Fruit fly (Drosophila melanogaster): ENCODE measurements around the gene CG9922.

The CG9922 gene

DNA sequence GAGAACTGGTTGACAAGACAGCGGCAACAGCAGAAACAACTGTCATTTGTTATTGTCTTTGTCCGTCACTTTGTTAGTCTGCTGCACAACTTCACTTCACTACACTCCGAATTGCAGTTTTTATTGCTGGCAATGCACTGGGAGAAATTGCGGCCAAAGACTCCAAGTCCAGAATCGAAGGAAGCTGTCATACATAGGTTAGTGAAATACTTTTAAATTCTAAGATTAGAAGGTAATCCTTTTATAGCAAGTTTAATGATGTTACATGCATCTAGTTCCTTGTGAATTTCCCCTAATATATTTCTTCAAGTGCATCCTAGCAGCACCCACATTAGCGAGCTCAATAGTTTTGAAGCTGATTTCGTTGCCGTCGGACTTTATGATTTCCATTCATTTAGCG lies 27.3 kb downstream of the CG9922 start (continued):
- no peak for TF ChIP-seq Hr39 (optimal IDR thresholded peaks at IDR 0.05)
- no peak for TF ChIP-seq emc (GFP tag; optimal IDR thresholded peaks at IDR 0.05)
- peak; percentile 49 for TF ChIP-seq Asciz (GFP tag; optimal IDR thresholded peaks at IDR 0.05)
- 0 out of 2 replicates have a peak, but pooled peaks have one; percentile 26 for TF ChIP-seq CG14441 (GFP tag; IDR thresholded peaks at IDR 0.05)
- TF ChIP-seq CG7372 (GFP tag; IDR thresholded peaks at IDR 0.05): no peak
- peak; percentile 53; the same call in 1 of the 3 replicates for TF ChIP-seq ken (GFP tag; IDR thresholded peaks at IDR 0.05)
- TF ChIP-seq MESR4 (GFP tag; optimal IDR thresholded peaks at IDR 0.05): no peak
- TF ChIP-seq CG33213 (GFP tag; optimal IDR thresholded peaks at IDR 0.05): peak; percentile 8
- TF ChIP-seq CG7786 (GFP tag; optimal IDR thresholded peaks at IDR 0.05): no peak
- TF ChIP-seq pros (GFP tag; optimal IDR thresholded peaks at IDR 0.05): no peak
- TF ChIP-seq p53 (GFP tag; optimal IDR thresholded peaks at IDR 0.05): no peak
- no peak for TF ChIP-seq CG15073 (GFP tag; optimal IDR thresholded peaks at IDR 0.05)
- TF ChIP-seq CG15269 (tag; optimal IDR thresholded peaks at IDR 0.05): no peak
- no peak for TF ChIP-seq lov (optimal IDR thresholded peaks at IDR 0.05)
- no peak for TF ChIP-seq lov (GFP tag; IDR thresholded peaks at IDR 0.05)
- no peak for TF ChIP-seq prd (optimal IDR thresholded peaks at IDR 0.05)
- peak; percentile 64; the same call in 2 of the 3 replicates for TF ChIP-seq prd (GFP tag; IDR thresholded peaks at IDR 0.05)
- TF ChIP-seq rib (GFP tag; IDR thresholded peaks at IDR 0.05): no peak
- no peak for TF ChIP-seq ham (GFP tag; IDR thresholded peaks at IDR 0.05)
- no peak for TF ChIP-seq al (GFP tag; IDR thresholded peaks at IDR 0.05)
- TF ChIP-seq CG10267 (tag; optimal IDR thresholded peaks at IDR 0.05): peak; percentile 38
- TF ChIP-seq Hand (GFP tag; optimal IDR thresholded peaks at IDR 0.05): no peak
- TF ChIP-seq Med (GFP tag): peak; percentile 58
- TF ChIP-seq hkb (optimal IDR thresholded peaks at IDR 0.05): no peak
- peak; percentile 32; the same call in 1 of the 2 replicates for TF ChIP-seq hkb (GFP tag; IDR thresholded peaks at IDR 0.05)
- TF ChIP-seq CG12744 (GFP tag; optimal IDR thresholded peaks at IDR 0.05): no peak
- peak; percentile 24 for TF ChIP-seq Antp (GFP tag; optimal IDR thresholded peaks at IDR 0.05)
- TF ChIP-seq Dip3 (GFP tag; optimal IDR thresholded peaks at IDR 0.05): no peak
- no peak for TF ChIP-seq eve (GFP tag; optimal IDR thresholded peaks at IDR 0.05)
- TF ChIP-seq CG17186 (GFP tag; optimal IDR thresholded peaks at IDR 0.05): no peak
- TF ChIP-seq CG14860 (GFP tag; IDR thresholded peaks at IDR 0.05; ENCODE audit: partially characterized antibody): no peak
- TF ChIP-seq vfl (GFP tag; optimal IDR thresholded peaks at IDR 0.05): no peak
- TF ChIP-seq mld (GFP tag; IDR thresholded peaks at IDR 0.05; ENCODE audit: partially characterized antibody): no peak
- no peak for TF ChIP-seq gfzf (GFP tag; optimal IDR thresholded peaks at IDR 0.05)
- TF ChIP-seq tap (tag; optimal IDR thresholded peaks at IDR 0.05): no peak
- TF ChIP-seq CG2875 (GFP tag; optimal IDR thresholded peaks at IDR 0.05): peak; percentile 14
- no peak for TF ChIP-seq mirr (GFP tag; optimal IDR thresholded peaks at IDR 0.05)
- TF ChIP-seq kay (GFP tag; optimal IDR thresholded peaks at IDR 0.05): no peak
- peak in 1 of 3 experiments; percentile 24 for TF ChIP-seq lola (GFP tag; optimal IDR thresholded peaks at IDR 0.05)
- TF ChIP-seq slp2 (GFP tag; optimal IDR thresholded peaks at IDR 0.05): no peak
- TF ChIP-seq bbx (GFP tag; IDR thresholded peaks at IDR 0.05; ENCODE audit: partially characterized antibody): no peak
- TF ChIP-seq dimm (GFP tag; IDR thresholded peaks at IDR 0.05): no peak
- no peak for TF ChIP-seq CG18599 (GFP tag; optimal IDR thresholded peaks at IDR 0.05)
- TF ChIP-seq cad (GFP tag; optimal IDR thresholded peaks at IDR 0.05): no peak
- no peak for TF ChIP-seq CG33557 (GFP tag; optimal IDR thresholded peaks at IDR 0.05)
- no peak for TF ChIP-seq CG13123 (GFP tag; optimal IDR thresholded peaks at IDR 0.05)
- TF ChIP-seq CrebB (tag; optimal IDR thresholded peaks at IDR 0.05): no peak
- no peak for TF ChIP-seq crc (GFP tag; optimal IDR thresholded peaks at IDR 0.05)
- TF ChIP-seq ind (GFP tag; optimal IDR thresholded peaks at IDR 0.05): peak; percentile 29
- no peak for TF ChIP-seq BEAF-32 (GFP tag; optimal IDR thresholded peaks at IDR 0.05)
- peak; percentile 47 for TF ChIP-seq tin (GFP tag; optimal IDR thresholded peaks at IDR 0.05)
- no peak for TF ChIP-seq ac (GFP tag; optimal IDR thresholded peaks at IDR 0.05)
- TF ChIP-seq HLH54F (GFP tag; optimal IDR thresholded peaks at IDR 0.05): no peak
